Fruit fly (Drosophila melanogaster): Measurements from ENCODE around the gene Gr77a.

DNA sequence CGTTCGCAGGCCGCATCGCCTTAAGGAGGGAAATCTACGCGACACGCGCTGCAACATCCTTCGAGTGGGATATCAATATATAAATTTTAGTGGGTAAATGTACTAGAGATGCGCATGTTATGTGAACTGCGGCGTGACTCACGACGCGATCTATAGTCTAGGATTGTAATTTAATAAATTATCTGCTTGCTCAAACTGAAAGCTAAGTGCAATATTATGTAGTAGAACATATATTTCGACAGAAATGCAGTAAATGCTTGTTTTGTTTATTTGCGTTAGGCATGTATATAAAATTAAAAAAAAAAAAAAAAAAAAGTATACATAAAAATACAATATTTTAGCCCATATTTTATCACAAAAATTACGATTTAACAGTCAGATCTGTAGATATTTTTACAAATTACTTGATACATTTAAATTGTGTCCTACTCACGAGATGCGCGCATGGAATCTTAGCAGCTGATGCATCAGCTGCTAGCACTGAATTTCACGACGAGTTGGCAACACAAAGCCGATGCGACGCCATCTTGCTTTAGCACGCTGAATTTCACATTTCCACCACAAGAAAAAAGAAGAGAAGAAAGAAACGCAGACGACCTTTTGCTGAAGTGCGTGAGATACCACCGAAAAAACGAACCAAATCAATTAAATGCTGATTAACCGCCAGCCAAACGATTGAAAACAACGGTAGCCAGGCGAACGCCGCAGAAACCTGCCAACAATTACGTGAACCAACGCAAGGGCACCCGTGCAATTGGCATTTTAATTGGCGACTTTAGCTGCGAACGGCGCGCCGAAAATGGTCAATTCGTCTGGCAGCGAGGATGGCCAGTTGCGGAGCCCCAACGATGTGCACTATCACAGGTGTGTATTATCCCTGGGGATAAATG lies 32.0 kb upstream of the Gr77a start, which contains the start of the genes CG4042 and Pitslre:
- TF ChIP-seq CG1603 (tag; optimal IDR thresholded peaks at IDR 0.05) (no peak), klu (GFP tag; IDR thresholded peaks at IDR 0.05) (no peak), psq (GFP tag; optimal IDR thresholded peaks at IDR 0.05) (peak; percentile 5), sima (GFP tag; optimal IDR thresholded peaks at IDR 0.05) (no peak), tll (GFP tag; optimal IDR thresholded peaks at IDR 0.05) (no peak), cato (GFP tag; optimal IDR thresholded peaks at IDR 0.05; ENCODE audit: borderline replicate concordance) (peak; percentile 51), abd-A (tag; optimal IDR thresholded peaks at IDR 0.05) (no peak), org-1 (GFP tag; optimal IDR thresholded peaks at IDR 0.05) (no peak), CG14710 (tag; optimal IDR thresholded peaks at IDR 0.05) (peak; percentile 37), usp (GFP tag; optimal IDR thresholded peaks at IDR 0.05) (no peak), az2 (GFP tag; optimal IDR thresholded peaks at IDR 0.05) (peak; percentile 46), sens-2 (GFP tag; IDR thresholded peaks at IDR 0.05) (no peak)
